Fruit fly (Drosophila melanogaster) whole organism, embryonic: ENCODE measurements around the gene IntS6.

Experiments
- Atf6 ChIP-seq: fragments of 200-800 bp; sonication (Bioruptor generic); IDR thresholded peaks from 2 replicates; pipeline ENCODE4 v1.3.6; 2022; ENCODE audit warnings: missing biosample characterization, missing genetic modification characterization
- B-H1 ChIP-seq: fragments of 200-800 bp; sonication (Bioruptor generic); IDR thresholded peaks from 3 replicates; pipeline ENCODE4 v1.3.6; 2022; ENCODE audit warnings: missing biosample characterization, missing genetic modification characterization
- B-H2 ChIP-seq: fragments of 200-800 bp; sonication (Bioruptor generic); optimal IDR thresholded peaks from 2 replicates; lab custom pipeline; 2018; ENCODE audit warnings: missing biosample characterization, mild to moderate bottlenecking, missing genetic modification characterization
- Bgb ChIP-seq: fragments of 200-800 bp; sonication (Bioruptor generic); IDR thresholded peaks from 2 replicates; pipeline ENCODE4 v1.3.6; 2022; ENCODE audit warnings: missing biosample characterization, missing genetic modification characterization; ENCODE audit not compliant: partially characterized antibody
- CG10209 ChIP-seq: fragments of 200-800 bp; sonication (Bioruptor generic); optimal IDR thresholded peaks from 3 replicates; lab custom pipeline; 2017; ENCODE audit warnings: missing biosample characterization, mild to moderate bottlenecking, missing genetic modification characterization, missing genetic modification reagents
- CG10321 ChIP-seq: fragments of 200-800 bp; sonication (Bioruptor generic); IDR thresholded peaks from 2 replicates; pipeline ENCODE4 v1.3.6; 2022; ENCODE audit warnings: missing biosample characterization, missing genetic modification characterization
- CG11085 ChIP-seq: fragments of 200-800 bp; sonication (Bioruptor generic); IDR thresholded peaks from 2 replicates; pipeline ENCODE4 v1.3.6; 2022; ENCODE audit warnings: missing biosample characterization, missing genetic modification characterization
- CG12104 ChIP-seq: fragments of 200-800 bp; sonication (Bioruptor generic); optimal IDR thresholded peaks from 3 replicates; lab custom pipeline; 2016; ENCODE audit warnings: missing biosample characterization, missing genetic modification characterization
- CG12942 ChIP-seq: fragments of 200-800 bp; sonication (Bioruptor generic); optimal IDR thresholded peaks from 3 replicates; lab custom pipeline; 2016; ENCODE audit warnings: missing biosample characterization, missing genetic modification characterization
- CG13123 ChIP-seq: fragments of 200-800 bp; sonication (Bioruptor generic); optimal IDR thresholded peaks from 2 replicates; lab custom pipeline; 2016; ENCODE audit warnings: missing biosample characterization, missing genetic modification characterization
- CG13894 ChIP-seq: fragments of 200-800 bp; sonication (Bioruptor generic); optimal IDR thresholded peaks from 3 replicates; lab custom pipeline; 2018; ENCODE audit warnings: missing biosample characterization, mild to moderate bottlenecking, missing genetic modification characterization, moderate library complexity
- CG14050 ChIP-seq: fragments of 200-800 bp; sonication (Bioruptor generic); IDR thresholded peaks from 3 replicates; pipeline ENCODE4 v1.3.6; 2022; ENCODE audit warnings: missing biosample characterization, missing genetic modification characterization
- CG15011 ChIP-seq: fragments of 200-800 bp; sonication (Bioruptor generic); optimal IDR thresholded peaks from 3 replicates; lab custom pipeline; 2018; ENCODE audit warnings: missing biosample characterization, mild to moderate bottlenecking, missing genetic modification characterization
- CG1602 ChIP-seq: fragments of 200-800 bp; sonication (Bioruptor generic); optimal IDR thresholded peaks from 3 replicates; lab custom pipeline; 2016; ENCODE audit warnings: missing biosample characterization, missing genetic modification characterization
- CG16813 ChIP-seq: fragments of 200-800 bp; sonication (Bioruptor generic); IDR thresholded peaks from 3 replicates; pipeline ENCODE4 v1.3.6; 2022; ENCODE audit warnings: missing biosample characterization, missing genetic modification characterization; ENCODE audit not compliant: partially characterized antibody
- CG17568 ChIP-seq: fragments of 200-800 bp; sonication (Bioruptor generic); optimal IDR thresholded peaks from 2 replicates; lab custom pipeline; 2018; ENCODE audit warnings: missing biosample characterization, mild to moderate bottlenecking, missing genetic modification characterization, moderate library complexity
- CG18619 ChIP-seq: fragments of 200-800 bp; sonication (Bioruptor generic); optimal IDR thresholded peaks from 3 replicates; lab custom pipeline; 2017; ENCODE audit warnings: missing biosample characterization, mild to moderate bottlenecking, missing genetic modification characterization
- CG2875 ChIP-seq: fragments of 200-800 bp; sonication (Bioruptor generic); optimal IDR thresholded peaks from 2 replicates; lab custom pipeline; 2017; ENCODE audit warnings: missing biosample characterization, mild to moderate bottlenecking, missing genetic modification characterization, missing genetic modification reagents
- CG32767 ChIP-seq: fragments of 200-800 bp; sonication (Bioruptor generic); IDR thresholded peaks from 2 replicates; pipeline ENCODE4 v1.3.6; 2022; ENCODE audit warnings: missing biosample characterization, missing genetic modification characterization
- CG34422 ChIP-seq: fragments of 200-800 bp; sonication (Bioruptor generic); IDR thresholded peaks from 3 replicates; pipeline ENCODE4 v1.3.6; 2022; ENCODE audit warnings: missing biosample characterization, missing genetic modification characterization
- CG43689 ChIP-seq: fragments of 200-800 bp; sonication (Bioruptor generic); IDR thresholded peaks from 2 replicates; pipeline ENCODE4 v1.3.6; 2022; ENCODE audit warnings: missing biosample characterization, missing genetic modification characterization
- CG7928 ChIP-seq: fragments of 200-800 bp; sonication (Bioruptor generic); optimal IDR thresholded peaks from 2 replicates; lab custom pipeline; 2017; ENCODE audit warnings: missing biosample characterization, mild to moderate bottlenecking, missing genetic modification characterization
- CG8765 ChIP-seq: fragments of 200-800 bp; sonication (Bioruptor generic); IDR thresholded peaks from 2 replicates; pipeline ENCODE4 v1.3.6; 2022; ENCODE audit warnings: missing biosample characterization, missing genetic modification characterization
- CG9437 ChIP-seq: fragments of 200-800 bp; sonication (Bioruptor generic); optimal IDR thresholded peaks from 2 replicates; lab custom pipeline; 2018; ENCODE audit warnings: missing biosample characterization, mild to moderate bottlenecking, missing genetic modification characterization
- Chrac-16 ChIP-seq: fragments of 200-800 bp; sonication (Bioruptor generic); optimal IDR thresholded peaks from 3 replicates; lab custom pipeline; 2016; ENCODE audit warnings: missing biosample characterization, missing genetic modification characterization
- HmgD ChIP-seq: fragments of 200-800 bp; sonication (Bioruptor generic); optimal IDR thresholded peaks from 3 replicates; lab custom pipeline; 2016; ENCODE audit warnings: missing biosample characterization, missing genetic modification characterization
- Hmr ChIP-seq: fragments of 200-800 bp; sonication (Bioruptor generic); optimal IDR thresholded peaks from 3 replicates; lab custom pipeline; 2017; ENCODE audit warnings: mild to moderate bottlenecking, missing biosample characterization, missing genetic modification reagents, missing genetic modification characterization
- NC2α ChIP-seq: fragments of 200-800 bp; sonication (Bioruptor generic); optimal IDR thresholded peaks from 2 replicates; lab custom pipeline; 2016; ENCODE audit warnings: missing biosample characterization, missing genetic modification characterization
- NC2β ChIP-seq: fragments of 200-800 bp; sonication (Bioruptor generic); optimal IDR thresholded peaks from 2 replicates; lab custom pipeline; 2016; ENCODE audit warnings: missing biosample characterization, missing genetic modification characterization
- Nf-YB ChIP-seq: fragments of 200-800 bp; sonication (Bioruptor generic); optimal IDR thresholded peaks from 3 replicates; lab custom pipeline; 2019; ENCODE audit warnings: missing biosample characterization, mild to moderate bottlenecking, missing genetic modification characterization, moderate library complexity
- Optix ChIP-seq: fragments of 200-800 bp; sonication (Bioruptor generic); IDR thresholded peaks from 3 replicates; pipeline ENCODE4 v1.3.6; 2022; ENCODE audit warnings: missing biosample characterization, missing genetic modification characterization
- Six4 ChIP-seq: fragments of 200-800 bp; sonication (Bioruptor generic); optimal IDR thresholded peaks from 2 replicates; lab custom pipeline; 2016; ENCODE audit warnings: missing biosample characterization, missing genetic modification characterization
- Sox100B ChIP-seq: fragments of 200-800 bp; sonication (Bioruptor generic); optimal IDR thresholded peaks from 3 replicates; lab custom pipeline; 2018; ENCODE audit warnings: missing biosample characterization, mild to moderate bottlenecking, missing genetic modification characterization
- YL-1 ChIP-seq: fragments of 200-800 bp; sonication (Bioruptor generic); optimal IDR thresholded peaks from 3 replicates; lab custom pipeline; 2017; ENCODE audit warnings: missing biosample characterization, mild to moderate bottlenecking, missing genetic modification characterization
- cato ChIP-seq: fragments of 200-800 bp; sonication (Bioruptor generic); optimal IDR thresholded peaks from 2 replicates; lab custom pipeline; 2016; ENCODE audit warnings: missing biosample characterization, missing genetic modification characterization, borderline replicate concordance
- caup ChIP-seq: fragments of 200-800 bp; sonication (Bioruptor generic); optimal IDR thresholded peaks from 3 replicates; lab custom pipeline; 2017; ENCODE audit warnings: missing biosample characterization, mild to moderate bottlenecking, missing genetic modification characterization, moderate library complexity; ENCODE audit not compliant: severe bottlenecking
- chif ChIP-seq, 2 experiments: fragments of 200-800 bp; sonication (Bioruptor generic); optimal IDR thresholded peaks; 3 replicates each; lab custom pipeline; 2016; ENCODE audit warnings: missing biosample characterization in 2 of 2, missing genetic modification characterization in 2 of 2
- chm ChIP-seq: fragments of 200-800 bp; sonication (Bioruptor generic); IDR thresholded peaks from 2 replicates; pipeline ENCODE4 v1.3.6; 2022; ENCODE audit warnings: missing biosample characterization, missing genetic modification characterization
- fd64A ChIP-seq: fragments of 200-800 bp; sonication (Bioruptor generic); optimal IDR thresholded peaks from 3 replicates; lab custom pipeline; 2018; ENCODE audit warnings: missing biosample characterization, mild to moderate bottlenecking, missing genetic modification characterization
- gce ChIP-seq: fragments of 200-800 bp; sonication (Bioruptor generic); IDR thresholded peaks from 3 replicates; pipeline ENCODE4 v1.3.6; 2022; ENCODE audit warnings: missing biosample characterization, missing genetic modification characterization
- gcm2 ChIP-seq: fragments of 200-800 bp; sonication (Bioruptor generic); optimal IDR thresholded peaks from 2 replicates; lab custom pipeline; 2016; ENCODE audit warnings: missing biosample characterization, missing genetic modification characterization
- grau ChIP-seq: fragments of 200-800 bp; optimal IDR thresholded peaks from 3 replicates; lab custom pipeline; 2019; ENCODE audit warnings: missing biosample characterization, mild to moderate bottlenecking, missing genetic modification characterization, moderate library complexity
- hkb ChIP-seq, 2 experiments: fragments of 200-800 bp in 1 of 2; fragments of >200 bp in 1 of 2; sonication (Bioruptor generic) in 1 of 2; IDR thresholded peaks in 1 of 2; optimal IDR thresholded peaks in 1 of 2; 2 replicates each; pipeline versions ENCODE4 v1.3.6 to Lab custom; 2017 to 2022; ENCODE audit warnings: missing biosample characterization in 1 of 2, missing genetic modification characterization in 1 of 2
- maf-S ChIP-seq: fragments of 200-800 bp; sonication (Bioruptor generic); optimal IDR thresholded peaks from 2 replicates; lab custom pipeline; 2016; ENCODE audit warnings: missing biosample characterization, missing genetic modification characterization
- nerfin-1 ChIP-seq: fragments of 200-800 bp; sonication (Bioruptor generic); optimal IDR thresholded peaks from 3 replicates; lab custom pipeline; 2019; ENCODE audit warnings: missing biosample characterization, mild to moderate bottlenecking, missing genetic modification characterization, moderate library complexity
- odd ChIP-seq: fragments of 200-800 bp; sonication (Bioruptor generic); optimal IDR thresholded peaks from 2 replicates; lab custom pipeline; 2017; ENCODE audit warnings: missing biosample characterization, mild to moderate bottlenecking, missing genetic modification characterization
- ttk ChIP-seq: fragments of 200-800 bp; sonication (Bioruptor generic); IDR thresholded peaks from 2 replicates; pipeline ENCODE4 v2.1.2; 2022; ENCODE audit warnings: missing biosample characterization, missing genetic modification characterization
- usp ChIP-seq: fragments of >200 bp; optimal IDR thresholded peaks from 2 replicates; lab custom pipeline; 2017; ENCODE audit warnings: missing biosample characterization, missing genetic modification characterization

The IntS6 gene

DNA sequence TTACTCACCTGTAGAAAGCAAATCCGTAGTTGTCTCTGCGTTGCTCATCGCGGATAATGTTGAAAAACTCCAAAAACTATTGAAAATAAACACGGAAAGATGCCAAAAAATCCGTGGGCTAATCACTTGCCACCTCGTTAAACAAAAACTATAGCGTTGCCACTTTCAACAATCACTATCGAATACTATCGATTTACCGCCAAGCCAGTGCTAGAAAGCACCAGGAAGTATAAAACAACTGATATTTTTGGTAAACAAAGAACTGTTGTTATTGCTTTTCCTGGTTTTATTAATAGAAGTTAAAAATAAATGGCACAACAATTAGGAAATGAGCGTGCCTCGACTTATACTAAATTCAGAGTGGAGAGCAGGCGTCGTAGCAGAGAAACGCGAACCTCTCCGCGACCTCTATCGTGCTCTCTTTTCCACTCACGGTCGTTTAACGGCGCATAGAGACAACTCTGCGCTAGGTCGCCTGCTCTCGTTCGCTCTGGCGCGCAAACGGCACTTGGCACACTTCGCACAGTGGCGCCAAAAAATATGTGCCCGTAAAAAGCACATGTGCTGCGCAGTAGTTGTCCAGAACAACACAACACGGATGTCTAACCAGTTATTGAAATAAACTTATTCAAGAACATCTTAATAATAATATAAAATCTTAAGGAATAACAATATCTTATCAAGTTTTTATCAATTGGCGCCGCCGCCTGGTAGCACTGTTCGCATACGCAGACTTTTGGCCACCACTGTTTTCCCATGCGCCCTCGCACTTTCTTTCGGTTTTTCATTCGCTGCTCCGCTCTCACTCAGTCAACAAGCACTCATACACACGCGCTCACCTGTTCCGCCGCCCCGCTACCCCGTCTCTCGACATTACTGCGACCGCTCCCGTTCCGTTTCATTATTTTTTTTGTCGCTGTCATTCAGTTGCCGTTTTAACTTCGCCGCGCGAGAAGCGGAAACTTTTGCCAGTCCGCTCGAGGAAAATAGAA, 8.1 kb upstream of the IntS6 start, which contains the start of the genes lin-52 and CG15771 (continued):
- TF ChIP-seq CG1602 (GFP tag; lab: Kevin White, UChicago) (peak; percentile 84), CG2875 (peak; percentile 91), CG18619 (GFP tag; lab: Kevin White, UChicago) (peak; percentile 97), Sox100B (peak; percentile 96), Chrac-16 (GFP tag; lab: Kevin White, UChicago) (peak; percentile 93), CG43689 (GFP tag; lab: Robert Waterston, UW) (peak; percentile 83), YL-1 (GFP tag; lab: Kevin White, UChicago) (peak; percentile 97), Optix (GFP tag; lab: Robert Waterston, UW) (peak; percentile 95), odd (GFP tag; lab: Kevin White, UChicago) (peak; percentile 96), Hmr (GFP tag; lab: Kevin White, UChicago) (peak; percentile 97), B-H2 (peak; percentile 93), CG34422 (GFP tag; lab: Robert Waterston, UW) (peak; percentile 91), CG13894 (tag; lab: Kevin White, UChicago) (peak; percentile 95), caup (peak; percentile 94), CG14050 (GFP tag; lab: Robert Waterston, UW) (peak; percentile 91), CG9437 (GFP tag; lab: Kevin White, UChicago) (peak; percentile 85), Six4 (GFP tag; lab: Kevin White, UChicago) (peak; percentile 91), NC2β (GFP tag; lab: Kevin White, UChicago) (peak; percentile 28), cato (GFP tag; lab: Kevin White, UChicago) (peak; percentile 85), CG17568 (peak; percentile 86), chif (GFP tag; optimal IDR thresholded peaks at IDR 0.05; lab: Kevin White, UChicago) (peak; percentile 41 to 80), gcm2 (GFP tag; lab: Kevin White, UChicago) (peak; percentile 90), CG10209 (GFP tag; lab: Kevin White, UChicago) (peak; percentile 94), CG16813 (GFP tag; lab: Robert Waterston, UW) (peak; percentile 57), NC2α (GFP tag; lab: Kevin White, UChicago) (no peak), ttk (GFP tag; lab: Robert Waterston, UW) (peak; percentile 90), chm (GFP tag; lab: Robert Waterston, UW) (peak; percentile 87), Atf6 (GFP tag; lab: Robert Waterston, UW) (peak; percentile 97), hkb (optimal IDR thresholded peaks at IDR 0.05; lab: Kevin White, UChicago) (no peak), hkb (GFP tag; IDR thresholded peaks at IDR 0.05; lab: Robert Waterston, UW) (peak; percentile 94), Nf-YB (GFP tag; lab: Kevin White, UChicago) (peak; percentile 83), HmgD (GFP tag; lab: Kevin White, UChicago) (peak; percentile 43), B-H1 (GFP tag; lab: Robert Waterston, UW) (peak; percentile 85), nerfin-1 (tag; lab: Kevin White, UChicago) (peak; percentile 91), CG8765 (peak; percentile 82), gce (GFP tag; lab: Robert Waterston, UW) (peak; percentile 89), CG12942 (GFP tag; lab: Kevin White, UChicago) (peak; percentile 86), CG11085 (GFP tag; lab: Robert Waterston, UW) (peak; percentile 88), fd64A (GFP tag; lab: Kevin White, UChicago) (peak; percentile 87), usp (GFP tag; lab: Kevin White, UChicago) (no peak), CG13123 (peak; percentile 72), maf-S (GFP tag; lab: Kevin White, UChicago) (peak; percentile 41), Bgb (GFP tag; lab: Robert Waterston, UW) (peak; percentile 21; the same call in 1 of the 2 replicates), CG15011 (peak; percentile 93), CG10321 (GFP tag; lab: Robert Waterston, UW) (peak; percentile 90), CG12104 (peak; percentile 92), CG7928 (GFP tag; lab: Kevin White, UChicago) (peak; percentile 64), CG32767 (GFP tag; lab: Robert Waterston, UW) (peak; percentile 96), grau (tag; lab: Kevin White, UChicago) (peak; percentile 95)
